Fruit fly (Drosophila melanogaster) whole organism, embryonic: ENCODE measurements around the gene CG3984.

Experiments used
- Ada2b ChIP-seq: fragments of 200-800 bp; sonication (Bioruptor generic); IDR thresholded peaks from 2 replicates; pipeline ENCODE4 v1.3.6; 2022; ENCODE audit warnings: missing biosample characterization, missing genetic modification characterization
- B-H1 ChIP-seq: fragments of 200-800 bp; sonication (Bioruptor generic); IDR thresholded peaks from 3 replicates; pipeline ENCODE4 v1.3.6; 2022; ENCODE audit warnings: missing biosample characterization, missing genetic modification characterization
- BtbVII ChIP-seq: fragments of 200-800 bp; sonication (Bioruptor generic); optimal IDR thresholded peaks from 3 replicates; lab custom pipeline; 2017; ENCODE audit warnings: missing biosample characterization, mild to moderate bottlenecking, missing genetic modification characterization
- CG11247 ChIP-seq: fragments of 200-800 bp; sonication (Bioruptor generic); IDR thresholded peaks from 2 replicates; pipeline ENCODE4 v1.3.6; 2022; ENCODE audit warnings: missing biosample characterization, missing genetic modification characterization
- CG12299 ChIP-seq: fragments of 200-800 bp; sonication (Bioruptor generic); optimal IDR thresholded peaks from 2 replicates; lab custom pipeline; 2018; ENCODE audit warnings: missing biosample characterization, mild to moderate bottlenecking, missing genetic modification characterization
- CG12391 ChIP-seq: fragments of 200-800 bp; sonication (Bioruptor generic); optimal IDR thresholded peaks from 3 replicates; lab custom pipeline; 2018; ENCODE audit warnings: missing biosample characterization, mild to moderate bottlenecking, missing genetic modification characterization, moderate library complexity
- CG15601 ChIP-seq: fragments of 200-800 bp; sonication (Bioruptor generic); optimal IDR thresholded peaks from 3 replicates; lab custom pipeline; 2019; ENCODE audit warnings: missing biosample characterization, mild to moderate bottlenecking, missing genetic modification characterization, moderate library complexity
- CG17328 ChIP-seq: fragments of 200-800 bp; sonication (Bioruptor generic); IDR thresholded peaks from 2 replicates; pipeline ENCODE4 v1.3.6; 2022; ENCODE audit warnings: missing biosample characterization, missing genetic modification characterization
- CG2202 ChIP-seq: fragments of 200-800 bp; sonication (Bioruptor generic); optimal IDR thresholded peaks from 2 replicates; lab custom pipeline; 2018; ENCODE audit warnings: missing biosample characterization, mild to moderate bottlenecking, missing genetic modification characterization
- CG2875 ChIP-seq: fragments of 200-800 bp; sonication (Bioruptor generic); optimal IDR thresholded peaks from 2 replicates; lab custom pipeline; 2017; ENCODE audit warnings: missing biosample characterization, mild to moderate bottlenecking, missing genetic modification characterization, missing genetic modification reagents
- CG31224 ChIP-seq: fragments of 200-800 bp; sonication (Bioruptor generic); IDR thresholded peaks from 2 replicates; pipeline ENCODE4 v1.3.6; 2022; ENCODE audit warnings: missing biosample characterization, missing genetic modification characterization
- CG32772 ChIP-seq: fragments of 200-800 bp; sonication (Bioruptor generic); IDR thresholded peaks from 2 replicates; pipeline ENCODE4 v1.3.6; 2022; ENCODE audit warnings: missing biosample characterization, missing genetic modification characterization
- CG5180 ChIP-seq: fragments of 200-800 bp; sonication (Bioruptor generic); optimal IDR thresholded peaks from 3 replicates; lab custom pipeline; 2017; ENCODE audit warnings: missing biosample characterization, missing genetic modification characterization, mild to moderate bottlenecking, moderate library complexity, missing genetic modification reagents
- CG6654 ChIP-seq: fragments of 200-800 bp; sonication (Bioruptor generic); optimal IDR thresholded peaks from 2 replicates; lab custom pipeline; 2017; ENCODE audit warnings: missing biosample characterization, mild to moderate bottlenecking, missing genetic modification characterization
- CG7357 ChIP-seq: fragments of 200-800 bp; sonication (Bioruptor generic); IDR thresholded peaks from 3 replicates; pipeline ENCODE4 v1.3.6; 2022; ENCODE audit warnings: missing biosample characterization, missing genetic modification characterization
- CG7745 ChIP-seq: fragments of 200-800 bp; sonication (Bioruptor generic); optimal IDR thresholded peaks from 2 replicates; lab custom pipeline; 2018; ENCODE audit warnings: missing biosample characterization, mild to moderate bottlenecking, missing genetic modification characterization, moderate library complexity
- CG7839 ChIP-seq: fragments of 200-800 bp; sonication (Bioruptor generic); optimal IDR thresholded peaks from 3 replicates; lab custom pipeline; 2018; ENCODE audit warnings: missing biosample characterization, mild to moderate bottlenecking, missing genetic modification characterization, moderate library complexity
- CG7963 ChIP-seq: fragments of 200-800 bp; sonication (Bioruptor generic); IDR thresholded peaks from 3 replicates; pipeline ENCODE4 v1.3.6; 2022; ENCODE audit warnings: missing biosample characterization, missing genetic modification characterization; ENCODE audit not compliant: partially characterized antibody
- CG8290 ChIP-seq, 3 experiments: fragments of 200-800 bp; sonication (Bioruptor generic); optimal IDR thresholded peaks; 2 replicates each; lab custom pipeline; 2016 to 2019; ENCODE audit warnings: missing biosample characterization in 3 of 3, missing genetic modification characterization in 3 of 3, mild to moderate bottlenecking in 2 of 3, moderate library complexity in 1 of 3
- CG8388 ChIP-seq: fragments of 200-800 bp; sonication (Bioruptor generic); optimal IDR thresholded peaks from 2 replicates; lab custom pipeline; 2019; ENCODE audit warnings: missing biosample characterization, mild to moderate bottlenecking, missing genetic modification characterization, moderate library complexity
- CG8478 ChIP-seq: fragments of >200 bp; optimal IDR thresholded peaks from 2 replicates; lab custom pipeline; 2018
- CG8924 ChIP-seq: fragments of 200-800 bp; optimal IDR thresholded peaks from 3 replicates; lab custom pipeline; 2019; ENCODE audit warnings: missing biosample characterization, mild to moderate bottlenecking, missing genetic modification characterization, moderate library complexity
- CG9437 ChIP-seq: fragments of 200-800 bp; sonication (Bioruptor generic); optimal IDR thresholded peaks from 2 replicates; lab custom pipeline; 2018; ENCODE audit warnings: missing biosample characterization, mild to moderate bottlenecking, missing genetic modification characterization
- CrebB ChIP-seq: fragments of 200-800 bp; sonication (Bioruptor generic); optimal IDR thresholded peaks from 3 replicates; lab custom pipeline; 2018; ENCODE audit warnings: missing biosample characterization, mild to moderate bottlenecking, missing genetic modification characterization
- H15 ChIP-seq: fragments of 200-800 bp; sonication (Bioruptor generic); IDR thresholded peaks from 3 replicates; pipeline ENCODE4 v1.3.6; 2022; ENCODE audit warnings: missing biosample characterization, missing genetic modification characterization
- H2.0 ChIP-seq: fragments of 200-800 bp; sonication (Bioruptor generic); IDR thresholded peaks from 2 replicates; pipeline ENCODE4 v1.3.6; 2022; ENCODE audit warnings: missing biosample characterization, missing genetic modification characterization
- Hmr ChIP-seq: fragments of 200-800 bp; sonication (Bioruptor generic); optimal IDR thresholded peaks from 3 replicates; lab custom pipeline; 2017; ENCODE audit warnings: mild to moderate bottlenecking, missing biosample characterization, missing genetic modification reagents, missing genetic modification characterization
- Hr39 ChIP-seq: fragments of >200 bp; optimal IDR thresholded peaks from 2 replicates; lab custom pipeline; 2017
- Med ChIP-seq: fragments of 200-800 bp; sonication (Bioruptor generic); peaks from one replicate; lab custom pipeline; 2016; ENCODE audit warnings: missing biosample characterization, missing genetic modification characterization, mild to moderate bottlenecking, inconsistent platforms, moderate library complexity
- Nf-YA ChIP-seq: fragments of 200-800 bp; sonication (Bioruptor generic); IDR thresholded peaks from 2 replicates; pipeline ENCODE4 v1.3.6; 2022; ENCODE audit warnings: missing biosample characterization, missing genetic modification characterization
- Rfx ChIP-seq: fragments of 200-800 bp; sonication (Bioruptor generic); IDR thresholded peaks from 2 replicates; pipeline ENCODE4 v1.3.6; 2022; ENCODE audit warnings: missing biosample characterization, missing genetic modification characterization
- Six4 ChIP-seq: fragments of 200-800 bp; sonication (Bioruptor generic); optimal IDR thresholded peaks from 2 replicates; lab custom pipeline; 2016; ENCODE audit warnings: missing biosample characterization, missing genetic modification characterization
- YL-1 ChIP-seq: fragments of 200-800 bp; sonication (Bioruptor generic); optimal IDR thresholded peaks from 3 replicates; lab custom pipeline; 2017; ENCODE audit warnings: missing biosample characterization, mild to moderate bottlenecking, missing genetic modification characterization
- bcd ChIP-seq: fragments of 200-800 bp; sonication (Bioruptor generic); optimal IDR thresholded peaks from 2 replicates; lab custom pipeline; 2017; ENCODE audit warnings: missing biosample characterization, mild to moderate bottlenecking, missing genetic modification characterization
- cg ChIP-seq: fragments of 200-800 bp; sonication (Bioruptor generic); optimal IDR thresholded peaks from 3 replicates; lab custom pipeline; 2019; ENCODE audit warnings: missing biosample characterization, mild to moderate bottlenecking, missing genetic modification characterization, moderate library complexity
- danr ChIP-seq: fragments of 200-800 bp; sonication (Bioruptor generic); IDR thresholded peaks from 2 replicates; pipeline ENCODE4 v1.3.6; 2022; ENCODE audit warnings: missing biosample characterization, missing genetic modification characterization
- dmrt99B ChIP-seq: fragments of 200-800 bp; sonication (Bioruptor generic); optimal IDR thresholded peaks from 2 replicates; lab custom pipeline; 2018; ENCODE audit warnings: missing biosample characterization, mild to moderate bottlenecking, missing genetic modification characterization, moderate library complexity
- dysf ChIP-seq: fragments of 200-800 bp; sonication (Bioruptor generic); IDR thresholded peaks from 3 replicates; pipeline ENCODE4 v1.3.6; 2022; ENCODE audit warnings: missing biosample characterization, missing genetic modification characterization
- ewg ChIP-seq: fragments of 200-800 bp; sonication (Bioruptor generic); optimal IDR thresholded peaks from 3 replicates; lab custom pipeline; 2017; ENCODE audit warnings: mild to moderate bottlenecking, missing biosample characterization, missing genetic modification reagents, missing genetic modification characterization
- ftz-f1 ChIP-seq: fragments of 200-800 bp; sonication (Bioruptor generic); optimal IDR thresholded peaks from 2 replicates; lab custom pipeline; 2016; ENCODE audit warnings: missing biosample characterization, missing genetic modification characterization
- gsb ChIP-seq: fragments of 200-800 bp; sonication (Bioruptor generic); IDR thresholded peaks from 2 replicates; pipeline ENCODE4 v1.3.6; 2022; ENCODE audit warnings: missing biosample characterization, missing genetic modification characterization
- insv ChIP-seq, 2 experiments: fragments of 200-800 bp; sonication (Bioruptor generic); optimal IDR thresholded peaks; 3 replicates each; lab custom pipeline; 2016 to 2018; ENCODE audit warnings: missing biosample characterization in 2 of 2, missing genetic modification characterization in 2 of 2
- knrl ChIP-seq: fragments of 200-800 bp; sonication (Bioruptor generic); IDR thresholded peaks from 3 replicates; pipeline ENCODE4 v1.3.6; 2022; ENCODE audit warnings: missing biosample characterization, missing genetic modification characterization; ENCODE audit not compliant: partially characterized antibody
- lmd ChIP-seq: fragments of 200-800 bp; sonication (Bioruptor generic); IDR thresholded peaks from 2 replicates; pipeline ENCODE4 v1.3.6; 2022; ENCODE audit warnings: missing biosample characterization, missing genetic modification characterization
- luna ChIP-seq: fragments of 200-800 bp; sonication (Bioruptor generic); optimal IDR thresholded peaks from 2 replicates; lab custom pipeline; 2016; ENCODE audit warnings: missing biosample characterization, missing genetic modification characterization
- ro ChIP-seq: fragments of 200-800 bp; sonication (Bioruptor generic); IDR thresholded peaks from 2 replicates; pipeline ENCODE4 v1.3.6; 2022; ENCODE audit warnings: missing biosample characterization, missing genetic modification characterization
- slp2 ChIP-seq: fragments of 200-800 bp; sonication (Bioruptor generic); optimal IDR thresholded peaks from 2 replicates; lab custom pipeline; 2016; ENCODE audit warnings: missing biosample characterization, missing genetic modification characterization
- trem ChIP-seq: fragments of 200-800 bp; optimal IDR thresholded peaks from 3 replicates; lab custom pipeline; 2019; ENCODE audit warnings: missing biosample characterization, mild to moderate bottlenecking, missing genetic modification characterization, moderate library complexity
- tx ChIP-seq: fragments of 200-800 bp; sonication (Bioruptor generic); optimal IDR thresholded peaks from 2 replicates; lab custom pipeline; 2016; ENCODE audit warnings: missing biosample characterization, missing genetic modification characterization
- wor ChIP-seq: fragments of 200-800 bp; sonication (Bioruptor generic); IDR thresholded peaks from 2 replicates; pipeline ENCODE4 v1.3.6; 2022; ENCODE audit warnings: missing biosample characterization, missing genetic modification characterization
- z ChIP-seq: fragments of 200-800 bp; sonication (Bioruptor generic); IDR thresholded peaks from 3 replicates; pipeline ENCODE4 v1.3.6; 2022; ENCODE audit warnings: missing biosample characterization, missing genetic modification characterization

CG3984 gene

DNA sequence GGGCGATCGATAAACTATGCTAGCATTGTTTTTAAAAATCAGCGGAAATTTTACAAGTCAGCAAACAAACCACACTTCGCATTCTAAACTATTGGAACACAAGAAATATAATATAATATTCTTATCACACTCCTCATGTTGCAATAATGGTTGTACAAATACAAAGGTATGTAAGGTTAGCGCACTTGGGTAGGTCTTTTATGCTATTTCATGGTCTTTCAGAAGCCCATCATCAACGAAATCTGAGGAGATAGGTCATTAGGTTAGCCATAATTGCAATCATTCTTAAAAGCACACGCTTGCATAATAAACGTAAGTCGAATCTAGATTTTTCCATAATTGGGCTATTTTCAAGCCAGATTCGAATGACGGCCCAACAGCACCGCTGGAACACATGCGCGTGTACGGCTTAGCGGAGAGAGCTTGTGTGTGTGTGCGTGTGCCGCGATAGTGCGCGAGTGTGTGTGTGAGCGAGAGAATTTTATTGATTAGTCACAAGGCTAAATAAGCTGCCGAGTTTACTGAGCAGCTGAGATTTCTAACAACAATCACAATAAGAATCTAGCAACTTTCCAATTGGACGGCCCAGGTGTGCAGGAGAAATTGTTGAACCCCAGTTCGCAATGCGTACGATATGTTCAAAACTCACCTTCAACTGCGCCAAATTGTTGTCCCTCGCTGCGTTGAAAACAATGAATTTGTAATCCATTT is 42.6 kb upstream of the CG3984 start (continued):
- peak; percentile 48 for TF ChIP-seq Hmr (GFP tag; lab: Kevin White, UChicago)
- TF ChIP-seq z (GFP tag; lab: Robert Waterston, UW) = no peak
- no peak for TF ChIP-seq lmd
- TF ChIP-seq bcd (GFP tag; lab: Kevin White, UChicago) = peak; percentile 1
- peak; percentile 26 for TF ChIP-seq YL-1
- TF ChIP-seq insv (GFP tag; optimal IDR thresholded peaks at IDR 0.05; lab: Kevin White, UChicago) = peak; percentile 59 to 91
- no peak for TF ChIP-seq CG32772 (GFP tag; lab: Robert Waterston, UW)
- TF ChIP-seq Rfx (GFP tag; lab: Robert Waterston, UW) = no peak
- no peak for TF ChIP-seq CG2202 (tag; lab: Kevin White, UChicago)
- TF ChIP-seq BtbVII = peak; percentile 0
- peak; percentile 10 for TF ChIP-seq CG7839 (tag; lab: Kevin White, UChicago)
- TF ChIP-seq knrl (GFP tag; lab: Robert Waterston, UW) = no peak
- TF ChIP-seq ro (GFP tag; lab: Robert Waterston, UW) = no peak
- no peak for TF ChIP-seq CG8388 (GFP tag; lab: Kevin White, UChicago)
- TF ChIP-seq tx (GFP tag; lab: Kevin White, UChicago) = no peak
- TF ChIP-seq CG12391 (tag; lab: Kevin White, UChicago) = peak; percentile 37
- TF ChIP-seq luna (GFP tag; lab: Kevin White, UChicago) = no peak
- TF ChIP-seq Hr39 (lab: Kevin White, UChicago) = no peak
- peak; percentile 90 for TF ChIP-seq cg (GFP tag; lab: Kevin White, UChicago)
- no peak for TF ChIP-seq B-H1 (GFP tag; lab: Robert Waterston, UW)
- TF ChIP-seq H2.0 (GFP tag; lab: Robert Waterston, UW) = no peak
- TF ChIP-seq CG17328 = no peak
- TF ChIP-seq CG8924 (tag; lab: Kevin White, UChicago) = peak; percentile 6
- TF ChIP-seq gsb (GFP tag; lab: Robert Waterston, UW) = no peak
- TF ChIP-seq ewg (GFP tag; lab: Kevin White, UChicago) = peak; percentile 89
- TF ChIP-seq Med = no peak
- no peak for TF ChIP-seq H15 (GFP tag; lab: Robert Waterston, UW)
- no peak for TF ChIP-seq CG8290 (GFP tag; optimal IDR thresholded peaks at IDR 0.05; lab: Kevin White, UChicago)
- TF ChIP-seq CG8290 (tag; optimal IDR thresholded peaks at IDR 0.05; lab: Kevin White, UChicago) = peak in 1 of 2 experiments; percentile 21
- TF ChIP-seq CG7745 (tag; lab: Kevin White, UChicago) = no peak
- no peak for TF ChIP-seq CG7357 (GFP tag; lab: Robert Waterston, UW)
- TF ChIP-seq Ada2b = no peak
- TF ChIP-seq ftz-f1 (GFP tag; lab: Kevin White, UChicago) = peak; percentile 39
- TF ChIP-seq wor (GFP tag; lab: Robert Waterston, UW) = no peak
- TF ChIP-seq dmrt99B (tag; lab: Kevin White, UChicago) = peak; percentile 3
- TF ChIP-seq Nf-YA (GFP tag; lab: Robert Waterston, UW) = no peak
- TF ChIP-seq CG9437 (GFP tag; lab: Kevin White, UChicago) = peak; percentile 49
- no peak for TF ChIP-seq CrebB
- TF ChIP-seq danr (GFP tag; lab: Robert Waterston, UW) = no peak
- TF ChIP-seq CG31224 (GFP tag; lab: Robert Waterston, UW) = no peak
- TF ChIP-seq CG8478 (lab: Kevin White, UChicago) = no peak
- TF ChIP-seq CG7963 (GFP tag; lab: Robert Waterston, UW) = no peak
- no peak for TF ChIP-seq CG2875 (GFP tag; lab: Kevin White, UChicago)
- TF ChIP-seq Six4 (GFP tag; lab: Kevin White, UChicago) = no peak
- TF ChIP-seq CG5180 (GFP tag; lab: Kevin White, UChicago) = peak; percentile 65
- peak; percentile 27 for TF ChIP-seq CG15601 (tag; lab: Kevin White, UChicago)
- no peak for TF ChIP-seq CG12299 (tag; lab: Kevin White, UChicago)
- TF ChIP-seq CG11247 = no peak
- no peak for TF ChIP-seq dysf
- no peak for TF ChIP-seq trem (tag; lab: Kevin White, UChicago)
- no peak for TF ChIP-seq CG6654
- no peak for TF ChIP-seq slp2
